Worm (Caenorhabditis elegans) whole organism, midembryonic: ENCODE data around the gene Y66H1A.5.
A peak's percentile ranks its signal among the peaks of the same experiment; 100 is the strongest.

Experiments used
- T22C8.4 ChIP-seq: fragments of 200-800 bp; sonication (Bioruptor generic); IDR thresholded peaks from 2 replicates; pipeline ENCODE4 v1.3.6; 2022; ENCODE audit warnings: missing genetic modification characterization, missing compliant biosample characterization
- cog-1 ChIP-seq: sonication (generic microtip); optimal IDR thresholded peaks from 2 replicates; lab custom pipeline; 2016; ENCODE audit warnings: missing genetic modification characterization, missing compliant biosample characterization
- flt-1 ChIP-seq: fragments of 200-800 bp; sonication (Bioruptor generic); IDR thresholded peaks from 2 replicates; pipeline ENCODE4 v1.3.6; 2022; ENCODE audit warnings: missing genetic modification characterization, missing compliant biosample characterization
- klf-2 ChIP-seq: fragments of 200-800 bp; sonication (Bioruptor generic); conservative IDR thresholded peaks from 2 replicates; pipeline ENCODE4 v1.3.6; 2022; ENCODE audit warnings: missing genetic modification reagents, missing genetic modification characterization, missing compliant biosample characterization
- med-1 ChIP-seq: sonication (generic microtip); optimal IDR thresholded peaks from 2 replicates; lab custom pipeline; 2017; ENCODE audit warnings: missing genetic modification characterization, mild to moderate bottlenecking, missing compliant biosample characterization, antibody characterized with exemption, missing genetic modification reagents; ENCODE audit not compliant: insufficient read depth
- ref-1 ChIP-seq: fragments of 200-800 bp; sonication (Bioruptor generic); conservative IDR thresholded peaks from 2 replicates; pipeline ENCODE4 v1.3.6; 2022; ENCODE audit warnings: missing genetic modification reagents, missing genetic modification characterization, missing compliant biosample characterization
- tab-1 ChIP-seq: fragments of 200-800 bp; sonication (Bioruptor generic); IDR thresholded peaks from 2 replicates; pipeline ENCODE4 v1.3.6; 2022; ENCODE audit warnings: missing genetic modification characterization, missing compliant biosample characterization
- ztf-23 ChIP-seq: fragments of 200-800 bp; sonication (Bioruptor generic); IDR thresholded peaks from 2 replicates; pipeline ENCODE4 v1.3.6; 2022; ENCODE audit warnings: missing genetic modification reagents, missing genetic modification characterization, missing compliant biosample characterization
- ztf-29 ChIP-seq: fragments of 200-800 bp; sonication (Bioruptor generic); IDR thresholded peaks from 2 replicates; pipeline ENCODE4 v1.3.6; 2022; ENCODE audit warnings: missing genetic modification reagents, missing genetic modification characterization, missing compliant biosample characterization

Gene Y66H1A.5

ce11 chrIV:428869-429268 lies at the start of gene Y66H1A.5:
Gene Y66H1A.5 (minus strand): TSS chrIV:429133.
- no peak for TF ChIP-seq ztf-23 (GFP tag; lab: Robert Waterston, UW)
- TF ChIP-seq cog-1: no peak
- no peak for TF ChIP-seq ztf-29 (GFP tag; lab: Robert Waterston, UW)
- TF ChIP-seq klf-2 (GFP tag; lab: Robert Waterston, UW): no peak
- no peak for TF ChIP-seq ref-1 (GFP tag; lab: Robert Waterston, UW)
- no peak for TF ChIP-seq tab-1 (GFP tag; lab: Robert Waterston, UW)
- TF ChIP-seq T22C8.4: no peak

ce11 chrIV:468307-468706 lies 39.4 kb upstream of the Y66H1A.5 start:
- no peak for TF ChIP-seq ref-1 (GFP tag; lab: Robert Waterston, UW)
- TF ChIP-seq klf-2 (GFP tag; lab: Robert Waterston, UW): no peak
- TF ChIP-seq flt-1 (GFP tag; lab: Robert Waterston, UW): no peak
- TF ChIP-seq med-1 (GFP tag; lab: Kevin White, UChicago): no peak
- TF ChIP-seq T22C8.4: no peak

ce11 chrIV:467291-467690 lies 38.4 kb upstream of the Y66H1A.5 start:
- TF ChIP-seq ztf-23 (GFP tag; lab: Robert Waterston, UW) (no peak), tab-1 (GFP tag; lab: Robert Waterston, UW) (no peak), klf-2 (GFP tag; lab: Robert Waterston, UW) (no peak), flt-1 (GFP tag; lab: Robert Waterston, UW) (no peak), T22C8.4 (no peak), ztf-29 (GFP tag; lab: Robert Waterston, UW) (no peak), med-1 (GFP tag; lab: Kevin White, UChicago) (no peak), ref-1 (GFP tag; lab: Robert Waterston, UW) (no peak), cog-1 (no peak)

- TF ChIP-seq ref-1 (GFP tag; lab: Robert Waterston, UW) (no peak), flt-1 (GFP tag; lab: Robert Waterston, UW) (no peak), T22C8.4 (no peak), ztf-29 (GFP tag; lab: Robert Waterston, UW) (no peak), cog-1 (no peak), med-1 (GFP tag; lab: Kevin White, UChicago) (no peak), klf-2 (GFP tag; lab: Robert Waterston, UW) (no peak), tab-1 (GFP tag; lab: Robert Waterston, UW) (no peak), ztf-23 (GFP tag; lab: Robert Waterston, UW) (no peak)
Measured at ce11 chrIV:466569-466968, 37.6 kb upstream of the Y66H1A.5 start.

ce11 chrIV:462050-462449 lies 33.1 kb upstream of the Y66H1A.5 start:
- TF ChIP-seq flt-1 (GFP tag; lab: Robert Waterston, UW): no peak
- 0 out of 2 replicates have a peak, but pooled peaks have one; percentile 67 for TF ChIP-seq tab-1 (GFP tag; lab: Robert Waterston, UW)

- TF ChIP-seq flt-1 (GFP tag; lab: Robert Waterston, UW) (no peak), med-1 (GFP tag; lab: Kevin White, UChicago) (no peak), T22C8.4 (no peak), ztf-23 (GFP tag; lab: Robert Waterston, UW) (no peak), tab-1 (GFP tag; lab: Robert Waterston, UW) (no peak), ref-1 (GFP tag; lab: Robert Waterston, UW) (no peak), ztf-29 (GFP tag; lab: Robert Waterston, UW) (no peak), klf-2 (GFP tag; lab: Robert Waterston, UW) (no peak), cog-1 (no peak)
Measured at ce11 chrIV:460614-461079, 31.7 kb upstream of the Y66H1A.5 start, which contains the start of gene M04G7.2. Gene M04G7.2 (minus strand): TSS chrIV:461029.

- TF ChIP-seq T22C8.4 (no peak), ztf-23 (GFP tag; lab: Robert Waterston, UW) (no peak), flt-1 (GFP tag; lab: Robert Waterston, UW) (no peak)
Measured at ce11 chrIV:455484-455883, 26.6 kb upstream of the Y66H1A.5 start, which contains the start of gene M04G7.1. Gene M04G7.1 (plus strand): TSS chrIV:455784.

ce11 chrIV:454816-455215 lies 25.9 kb upstream of the Y66H1A.5 start, which contains the start of the genes Y66H1A.8 and M04G7.5:
Gene Y66H1A.8 (minus strand): TSS chrIV:454916.
Gene M04G7.5 (plus strand): TSS chrIV:455073.
- TF ChIP-seq flt-1 (GFP tag; lab: Robert Waterston, UW): no peak
- TF ChIP-seq ref-1 (GFP tag; lab: Robert Waterston, UW): no peak
- TF ChIP-seq tab-1 (GFP tag; lab: Robert Waterston, UW): no peak
- no peak for TF ChIP-seq med-1 (GFP tag; lab: Kevin White, UChicago)
- no peak for TF ChIP-seq cog-1
- TF ChIP-seq klf-2 (GFP tag; lab: Robert Waterston, UW): no peak

ce11 chrIV:445377-445776 lies 16.4 kb upstream of the Y66H1A.5 start, which contains the start of gene dpm-1:
Gene dpm-1 (plus strand): TSS chrIV:445677.
- TF ChIP-seq cog-1: no peak
- no peak for TF ChIP-seq ztf-29 (GFP tag; lab: Robert Waterston, UW)
- no peak for TF ChIP-seq med-1 (GFP tag; lab: Kevin White, UChicago)
- no peak for TF ChIP-seq T22C8.4
- TF ChIP-seq ztf-23 (GFP tag; lab: Robert Waterston, UW): no peak
- no peak for TF ChIP-seq ref-1 (GFP tag; lab: Robert Waterston, UW)
- TF ChIP-seq klf-2 (GFP tag; lab: Robert Waterston, UW): no peak
- no peak for TF ChIP-seq tab-1 (GFP tag; lab: Robert Waterston, UW)
- TF ChIP-seq flt-1 (GFP tag; lab: Robert Waterston, UW): no peak

ce11 chrIV:443622-444021 lies 14.7 kb upstream of the Y66H1A.5 start, which contains the start of gene mrpl-55:
Gene mrpl-55 (plus strand): TSS chrIV:443985.
- TF ChIP-seq cog-1: peak; percentile 70
- TF ChIP-seq ztf-23 (GFP tag; lab: Robert Waterston, UW): 0 out of 2 replicates have a peak, but pooled peaks have one; percentile 36
- no peak for TF ChIP-seq med-1 (GFP tag; lab: Kevin White, UChicago)
